Worm (Caenorhabditis elegans) whole organism, late embryonic: ENCODE measurements around the gene K09C8.8.

Experiments used
- C08G9.2 ChIP-seq: sonication (generic microtip); optimal IDR thresholded peaks from 2 replicates; lab custom pipeline; 2016; ENCODE audit warnings: mild to moderate bottlenecking, missing genetic modification characterization, moderate library complexity, missing compliant biosample characterization
- C38D4.7 ChIP-seq: fragments of 200-800 bp; sonication (Bioruptor generic); optimal IDR thresholded peaks from 2 replicates; lab custom pipeline; 2018; ENCODE audit warnings: mild to moderate bottlenecking, missing genetic modification characterization, moderate library complexity, missing compliant biosample characterization
- F13H6.1 ChIP-seq: sonication (generic microtip); optimal IDR thresholded peaks from 2 replicates; lab custom pipeline; 2016; ENCODE audit warnings: missing genetic modification characterization, missing compliant biosample characterization
- K02D7.2 ChIP-seq: sonication (generic microtip); optimal IDR thresholded peaks from 2 replicates; lab custom pipeline; 2017; ENCODE audit warnings: mild to moderate bottlenecking, missing genetic modification characterization, missing compliant biosample characterization
- K09A11.1 ChIP-seq: sonication (generic microtip); optimal IDR thresholded peaks from 2 replicates; lab custom pipeline; 2017; ENCODE audit warnings: antibody characterized with exemption, mild to moderate bottlenecking, missing genetic modification characterization, missing compliant biosample characterization; ENCODE audit not compliant: insufficient read depth
- Y22D7AL.16 ChIP-seq: sonication (generic microtip); optimal IDR thresholded peaks from 2 replicates; lab custom pipeline; 2016; ENCODE audit warnings: missing genetic modification characterization, missing compliant biosample characterization
- ahr-1 ChIP-seq: sonication (generic microtip); optimal IDR thresholded peaks from 2 replicates; lab custom pipeline; 2016; ENCODE audit warnings: missing genetic modification characterization, missing compliant biosample characterization
- ama-1 ChIP-seq: fragments of 150-350 bp; optimal IDR thresholded peaks from 2 replicates; lab custom pipeline; 2014
- ceh-18 ChIP-seq: sonication (generic microtip); optimal IDR thresholded peaks from 2 replicates; lab custom pipeline; 2016; ENCODE audit warnings: missing genetic modification characterization, missing compliant biosample characterization
- ceh-22 ChIP-seq: sonication (generic microtip); optimal IDR thresholded peaks from 2 replicates; lab custom pipeline; 2017; ENCODE audit warnings: missing biosample characterization, missing genetic modification characterization
- ceh-24 ChIP-seq: sonication (generic microtip); optimal IDR thresholded peaks from 2 replicates; lab custom pipeline; 2016; ENCODE audit warnings: mild to moderate bottlenecking, missing genetic modification characterization, missing compliant biosample characterization
- ceh-30 ChIP-seq: fragments of 150-350 bp; optimal IDR thresholded peaks from 2 replicates; lab custom pipeline; 2014; ENCODE audit warnings: missing biosample characterization, missing genetic modification characterization
- ceh-31 ChIP-seq: sonication (generic microtip); optimal IDR thresholded peaks from 2 replicates; lab custom pipeline; 2016; ENCODE audit warnings: missing genetic modification characterization, missing compliant biosample characterization
- ceh-34 ChIP-seq: sonication (generic microtip); optimal IDR thresholded peaks from 2 replicates; lab custom pipeline; 2016; ENCODE audit warnings: mild to moderate bottlenecking, missing genetic modification characterization, missing compliant biosample characterization
- ceh-45 ChIP-seq: fragments of 200-800 bp; sonication (Bioruptor generic); IDR thresholded peaks from 2 replicates; pipeline ENCODE4 v1.3.6; 2022; ENCODE audit warnings: missing genetic modification reagents, missing genetic modification characterization, missing compliant biosample characterization
- ceh-6 ChIP-seq: fragments of 200-800 bp; sonication (Bioruptor generic); optimal IDR thresholded peaks from 2 replicates; lab custom pipeline; 2018; ENCODE audit warnings: mild to moderate bottlenecking, missing genetic modification characterization, missing compliant biosample characterization
- dmd-4 ChIP-seq: sonication (generic microtip); optimal IDR thresholded peaks from 2 replicates; lab custom pipeline; 2016; ENCODE audit warnings: borderline replicate concordance, missing genetic modification characterization, missing compliant biosample characterization
- dve-1 ChIP-seq: sonication (generic microtip); optimal IDR thresholded peaks from 2 replicates; lab custom pipeline; 2017; ENCODE audit warnings: antibody characterized with exemption, mild to moderate bottlenecking, missing genetic modification characterization, missing compliant biosample characterization
- elt-4 ChIP-seq: sonication (generic microtip); optimal IDR thresholded peaks from 2 replicates; lab custom pipeline; 2016; ENCODE audit warnings: missing genetic modification characterization, missing compliant biosample characterization
- ets-4 ChIP-seq: sonication (generic microtip); optimal IDR thresholded peaks from 2 replicates; lab custom pipeline; 2016; ENCODE audit warnings: missing genetic modification characterization, missing compliant biosample characterization
- fkh-10 ChIP-seq: fragments of 150-350 bp; optimal IDR thresholded peaks from 2 replicates; lab custom pipeline; 2014; ENCODE audit warnings: missing biosample characterization, missing genetic modification reagents, missing genetic modification characterization
- fkh-6 ChIP-seq: sonication (generic microtip); optimal IDR thresholded peaks from 2 replicates; lab custom pipeline; 2016; ENCODE audit warnings: missing genetic modification characterization, missing compliant biosample characterization
- gmeb-2 ChIP-seq: sonication (generic microtip); optimal IDR thresholded peaks from 2 replicates; lab custom pipeline; 2016; ENCODE audit warnings: missing genetic modification characterization, inconsistent platforms, missing compliant biosample characterization
- hlh-13 ChIP-seq: fragments of 200-800 bp; sonication (Bioruptor generic); optimal IDR thresholded peaks from 2 replicates; lab custom pipeline; 2018; ENCODE audit warnings: mild to moderate bottlenecking, missing genetic modification characterization, missing compliant biosample characterization
- hlh-15 ChIP-seq: sonication (generic microtip); optimal IDR thresholded peaks from 2 replicates; lab custom pipeline; 2016; ENCODE audit warnings: missing genetic modification characterization, missing compliant biosample characterization
- hlh-30 ChIP-seq: sonication (generic microtip); optimal IDR thresholded peaks from 2 replicates; lab custom pipeline; 2017; ENCODE audit warnings: antibody characterized with exemption, missing genetic modification characterization, missing compliant biosample characterization; ENCODE audit not compliant: insufficient read depth
- hlh-6 ChIP-seq: sonication (generic microtip); optimal IDR thresholded peaks from 2 replicates; lab custom pipeline; 2016; ENCODE audit warnings: missing genotype, missing genetic modification characterization, missing compliant biosample characterization
- hlh-8 ChIP-seq: sonication (generic microtip); optimal IDR thresholded peaks from 2 replicates; lab custom pipeline; 2016; ENCODE audit warnings: missing genotype, missing genetic modification characterization, missing compliant biosample characterization
- lim-6 ChIP-seq: sonication (generic microtip); optimal IDR thresholded peaks from 2 replicates; lab custom pipeline; 2016; ENCODE audit warnings: missing genetic modification characterization, missing compliant biosample characterization
- madf-2 ChIP-seq: sonication (generic microtip); optimal IDR thresholded peaks from 2 replicates; lab custom pipeline; 2017; ENCODE audit warnings: missing genetic modification characterization, missing compliant biosample characterization
- mec-3 ChIP-seq: sonication (generic microtip); optimal IDR thresholded peaks from 2 replicates; lab custom pipeline; 2016; ENCODE audit warnings: borderline replicate concordance, missing genetic modification characterization, missing compliant biosample characterization
- nfya-1 ChIP-seq: sonication (generic microtip); optimal IDR thresholded peaks from 2 replicates; lab custom pipeline; 2017; ENCODE audit warnings: missing genetic modification characterization, mild to moderate bottlenecking, missing compliant biosample characterization, antibody characterized with exemption, moderate library complexity
- nhr-11 ChIP-seq: fragments of 150-350 bp; optimal IDR thresholded peaks from 2 replicates; lab custom pipeline; 2014; ENCODE audit warnings: missing biosample characterization, missing genetic modification characterization
- nhr-232 ChIP-seq: sonication (generic microtip); optimal IDR thresholded peaks from 2 replicates; lab custom pipeline; 2016; ENCODE audit warnings: missing genetic modification characterization, missing compliant biosample characterization
- npax-4 ChIP-seq: sonication (generic microtip); optimal IDR thresholded peaks from 2 replicates; lab custom pipeline; 2016; ENCODE audit warnings: missing genetic modification characterization, missing compliant biosample characterization
- odd-2 ChIP-seq: sonication (generic microtip); optimal IDR thresholded peaks from 2 replicates; lab custom pipeline; 2017; ENCODE audit warnings: antibody characterized with exemption, mild to moderate bottlenecking, missing genetic modification characterization, missing compliant biosample characterization
- pag-3 ChIP-seq: sonication (generic microtip); optimal IDR thresholded peaks from 2 replicates; lab custom pipeline; 2016; ENCODE audit warnings: missing compliant biosample characterization, missing genetic modification characterization, borderline replicate concordance
- pax-1 ChIP-seq: fragments of 150-350 bp; optimal IDR thresholded peaks from 2 replicates; lab custom pipeline; 2014; ENCODE audit warnings: missing biosample characterization, missing genetic modification characterization
- pha-2 ChIP-seq: sonication (generic microtip); optimal IDR thresholded peaks from 2 replicates; lab custom pipeline; 2017; ENCODE audit warnings: mild to moderate bottlenecking, missing genetic modification characterization, missing compliant biosample characterization
- pqm-1 ChIP-seq: sonication (generic microtip); optimal IDR thresholded peaks from 2 replicates; lab custom pipeline; 2016; ENCODE audit warnings: missing genetic modification characterization, missing compliant biosample characterization
- pros-1 ChIP-seq: fragments of 150-350 bp; optimal IDR thresholded peaks from 2 replicates; lab custom pipeline; 2014; ENCODE audit warnings: missing biosample characterization, missing genetic modification reagents, missing genetic modification characterization
- sdc-2 ChIP-seq: sonication (generic microtip); optimal IDR thresholded peaks from 2 replicates; lab custom pipeline; 2016; ENCODE audit warnings: missing genotype, missing genetic modification characterization, missing compliant biosample characterization
- sox-2 ChIP-seq: fragments of 200-800 bp; sonication (Bioruptor generic); IDR thresholded peaks from 2 replicates; pipeline ENCODE4 v1.3.6; 2022; ENCODE audit warnings: missing genetic modification reagents, missing genetic modification characterization, missing compliant biosample characterization
- sox-4 ChIP-seq: sonication (generic microtip); optimal IDR thresholded peaks from 2 replicates; lab custom pipeline; 2017; ENCODE audit warnings: mild to moderate bottlenecking, missing genetic modification characterization, inconsistent platforms, missing compliant biosample characterization
- syd-9 ChIP-seq: sonication (generic microtip); optimal IDR thresholded peaks from 2 replicates; lab custom pipeline; 2016; ENCODE audit warnings: mild to moderate bottlenecking, missing genetic modification characterization, moderate library complexity, missing compliant biosample characterization
- tbx-7 ChIP-seq: sonication (generic microtip); optimal IDR thresholded peaks from 2 replicates; lab custom pipeline; 2016; ENCODE audit warnings: missing genotype, missing genetic modification characterization, missing compliant biosample characterization
- ttx-3 ChIP-seq: sonication (generic microtip); optimal IDR thresholded peaks from 2 replicates; lab custom pipeline; 2016; ENCODE audit warnings: missing genetic modification reagents, missing genetic modification characterization, missing compliant biosample characterization
- unc-3 ChIP-seq, 2 experiments: fragments of 200-800 bp in 1 of 2; sonication (Bioruptor generic) in 1 of 2; sonication (generic microtip) in 1 of 2; conservative IDR thresholded peaks in 1 of 2; optimal IDR thresholded peaks in 1 of 2; 2 replicates each; pipeline versions ENCODE4 v1.3.6 to Lab custom; 2016 to 2022; ENCODE audit warnings: missing compliant biosample characterization in 2 of 2, missing genetic modification characterization in 2 of 2, missing genetic modification reagents in 1 of 2
- unc-42 ChIP-seq: sonication (generic microtip); optimal IDR thresholded peaks from 2 replicates; lab custom pipeline; 2016; ENCODE audit warnings: missing genotype, missing genetic modification characterization, missing compliant biosample characterization
- unc-55 ChIP-seq: sonication (generic microtip); optimal IDR thresholded peaks from 2 replicates; lab custom pipeline; 2017; ENCODE audit warnings: missing biosample characterization, missing genetic modification reagents, missing genetic modification characterization
- zip-5 ChIP-seq: sonication (generic microtip); optimal IDR thresholded peaks from 2 replicates; lab custom pipeline; 2016; ENCODE audit warnings: missing genetic modification characterization, missing compliant biosample characterization
- ztf-16 ChIP-seq: sonication (generic microtip); optimal IDR thresholded peaks from 2 replicates; lab custom pipeline; 2017; ENCODE audit warnings: missing genetic modification characterization, missing compliant biosample characterization

K09C8.8 gene

ce11 chrX:10963453-10964046, 7.2 kb upstream of the K09C8.8 start, which contains the start of gene nas-10:
Gene nas-10, minus strand, starts transcription at chrX:10963503.
- TF ChIP-seq pax-1 (tag; lab: Kevin White, UChicago) (no peak), ets-4 (tag; lab: Kevin White, UChicago) (peak; percentile 34), dmd-4 (tag; lab: Kevin White, UChicago) (peak; percentile 60), C08G9.2 (tag; lab: Kevin White, UChicago) (peak; percentile 57), ceh-18 (tag; lab: Kevin White, UChicago) (peak; percentile 47), unc-55 (GFP tag; lab: Kevin White, UChicago) (no peak), dve-1 (tag; lab: Kevin White, UChicago) (peak; percentile 40), F13H6.1 (tag; lab: Kevin White, UChicago) (peak; percentile 55), mec-3 (tag; lab: Kevin White, UChicago) (no peak), sox-2 (GFP tag; lab: Robert Waterston, UW) (peak; percentile 51), tbx-7 (tag; lab: Kevin White, UChicago) (peak; percentile 21), elt-4 (no peak), hlh-8 (tag; lab: Kevin White, UChicago) (peak; percentile 82), nhr-232 (tag; lab: Kevin White, UChicago) (peak; percentile 70), unc-42 (tag; lab: Kevin White, UChicago) (peak; percentile 37), sox-4 (tag; lab: Kevin White, UChicago) (peak; percentile 83), ama-1 (lab: Kevin White, UChicago) (no peak), hlh-30 (peak; percentile 43), zip-5 (tag; lab: Kevin White, UChicago) (peak; percentile 58), npax-4 (tag; lab: Kevin White, UChicago) (peak; percentile 68), ceh-34 (peak; percentile 82), lim-6 (peak; percentile 46), ceh-6 (GFP tag; lab: Kevin White, UChicago) (peak; percentile 80), pros-1 (tag; lab: Kevin White, UChicago) (no peak), hlh-6 (tag; lab: Kevin White, UChicago) (peak; percentile 70), ceh-22 (tag; lab: Kevin White, UChicago) (no peak), C38D4.7 (GFP tag; lab: Kevin White, UChicago) (peak; percentile 73), fkh-6 (tag; lab: Kevin White, UChicago) (peak; percentile 81), K02D7.2 (tag; lab: Kevin White, UChicago) (peak; percentile 81), hlh-13 (peak; percentile 64), K09A11.1 (peak; percentile 75), syd-9 (peak; percentile 82), pqm-1 (tag; lab: Kevin White, UChicago) (peak; percentile 49), ceh-45 (GFP tag; lab: Robert Waterston, UW) (peak; percentile 82), gmeb-2 (tag; lab: Kevin White, UChicago) (peak; percentile 83), Y22D7AL.16 (tag; lab: Kevin White, UChicago) (peak; percentile 72), odd-2 (tag; lab: Kevin White, UChicago) (peak; percentile 38), pag-3 (tag; lab: Kevin White, UChicago) (peak; percentile 14), nhr-11 (no peak), ceh-24 (tag; lab: Kevin White, UChicago) (peak; percentile 44), nfya-1 (tag; lab: Kevin White, UChicago) (peak; percentile 56), ztf-16 (tag; lab: Kevin White, UChicago) (peak; percentile 85), unc-3 (GFP tag; conservative IDR thresholded peaks at IDR 0.05; lab: Robert Waterston, UW) (peak; percentile 78), unc-3 (tag; optimal IDR thresholded peaks at IDR 0.05; lab: Kevin White, UChicago) (peak; percentile 84), ceh-31 (tag; lab: Kevin White, UChicago) (peak; percentile 31), pha-2 (tag; lab: Kevin White, UChicago) (peak; percentile 57), fkh-10 (GFP tag; lab: Kevin White, UChicago) (no peak), hlh-15 (tag; lab: Kevin White, UChicago) (peak; percentile 58), ceh-30 (no peak), ttx-3 (tag; lab: Kevin White, UChicago) (peak; percentile 88), madf-2 (tag; lab: Kevin White, UChicago) (peak; percentile 77), ahr-1 (peak; percentile 39), sdc-2 (tag; lab: Kevin White, UChicago) (peak; percentile 84)
